Worm (Caenorhabditis elegans) whole organism, L4/young adult: ENCODE measurements around the gene cyb-1.

Experiments
- W03F9.2 ChIP-seq: fragments of 150-350 bp; optimal IDR thresholded peaks from 2 replicates; lab custom pipeline; 2014; ENCODE audit warnings: missing biosample characterization, missing genetic modification characterization
- dao-5 ChIP-seq: sonication (generic microtip); optimal IDR thresholded peaks from 2 replicates; lab custom pipeline; 2016; ENCODE audit warnings: missing genotype, missing genetic modification characterization, moderate library complexity, missing compliant biosample characterization
- him-1 ChIP-seq: sonication (generic microtip); optimal IDR thresholded peaks from 2 replicates; lab custom pipeline; 2016; ENCODE audit warnings: missing genotype, missing genetic modification reagents, missing genetic modification characterization, missing compliant biosample characterization

DNA sequence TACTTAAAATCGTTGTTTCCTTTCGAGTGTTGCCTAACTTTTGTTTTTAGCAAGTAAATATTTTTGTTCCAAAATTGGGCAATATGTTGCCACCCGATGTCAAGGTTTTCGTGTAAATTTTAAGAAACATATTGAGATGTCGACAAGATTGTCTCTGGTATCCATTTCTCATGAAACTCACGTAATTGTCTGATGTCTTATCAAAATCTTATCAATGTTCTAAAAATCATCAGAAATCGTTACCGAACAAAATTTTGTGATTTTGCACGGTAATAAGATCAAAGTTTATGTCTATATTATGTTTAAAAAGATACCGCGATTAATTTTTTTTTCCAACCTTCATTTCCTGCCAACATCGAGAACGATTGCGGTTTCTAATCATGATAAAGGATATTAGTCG, 36.0 kb upstream of the cyb-1 start:
- TF ChIP-seq him-1 (tag; lab: Kevin White, UChicago) (no peak), W03F9.2 (tag; lab: Kevin White, UChicago) (no peak), dao-5 (tag; lab: Kevin White, UChicago) (no peak)
